Fruit fly (Drosophila melanogaster): ENCODE measurements around the gene CG31624.

- TF ChIP-seq CG8478 (optimal IDR thresholded peaks at IDR 0.05) (no peak), CTCF (optimal IDR thresholded peaks at IDR 0.05) (no peak)
Observed at dm6 chr2L:21195331-21195730, 4.8 kb downstream of the CG31624 start.

Data from S2 (cell line).